Worm (Caenorhabditis elegans) whole organism, L3 larva: Measurements from ENCODE around the gene fbxa-131.
A peak's percentile ranks its signal among the peaks of the same experiment; 100 is the strongest.

Experiments used
- R02D3.7 ChIP-seq: fragments of 150-350 bp; optimal IDR thresholded peaks from 2 replicates; lab custom pipeline; 2014; ENCODE audit warnings: missing biosample characterization, missing genetic modification characterization
- ZK546.5 ChIP-seq: sonication (generic microtip); optimal IDR thresholded peaks from 2 replicates; lab custom pipeline; 2017; ENCODE audit warnings: missing biosample characterization, missing genetic modification characterization
- aly-2 ChIP-seq: fragments of 150-350 bp; optimal IDR thresholded peaks from 2 replicates; lab custom pipeline; 2014; ENCODE audit warnings: missing biosample characterization, missing genetic modification characterization
- ama-1 ChIP-seq: fragments of 150-350 bp; optimal IDR thresholded peaks from 2 replicates; lab custom pipeline; 2018
- ceh-16 ChIP-seq: sonication (generic microtip); optimal IDR thresholded peaks from 2 replicates; lab custom pipeline; 2017; ENCODE audit warnings: missing biosample characterization, missing genetic modification characterization
- ceh-28 ChIP-seq: fragments of 150-350 bp; optimal IDR thresholded peaks from 2 replicates; lab custom pipeline; 2014; ENCODE audit warnings: missing biosample characterization, missing genetic modification reagents, missing genetic modification characterization
- ceh-82 ChIP-seq: fragments of 150-350 bp; optimal IDR thresholded peaks from 2 replicates; lab custom pipeline; 2014; ENCODE audit warnings: missing biosample characterization, missing genetic modification characterization
- ceh-9 ChIP-seq: sonication (generic microtip); optimal IDR thresholded peaks from 2 replicates; lab custom pipeline; 2018; ENCODE audit warnings: missing biosample characterization, missing genetic modification characterization
- daf-12 ChIP-seq: fragments of 150-350 bp; optimal IDR thresholded peaks from 2 replicates; lab custom pipeline; 2014; ENCODE audit warnings: missing biosample characterization, missing genetic modification reagents, missing genetic modification characterization
- egl-27 ChIP-seq: sonication (generic microtip); optimal IDR thresholded peaks from 4 replicates; lab custom pipeline; 2017; ENCODE audit warnings: missing biosample characterization, missing genetic modification reagents, missing genetic modification characterization
- egl-5 ChIP-seq: fragments of 150-350 bp; optimal IDR thresholded peaks from 2 replicates; lab custom pipeline; 2017; ENCODE audit warnings: missing biosample characterization, missing genetic modification reagents, missing genetic modification characterization, inconsistent platforms
- elt-1 ChIP-seq: fragments of 150-350 bp; optimal IDR thresholded peaks from 2 replicates; lab custom pipeline; 2014; ENCODE audit warnings: missing biosample characterization, missing genetic modification characterization
- elt-2 ChIP-seq: sonication (generic microtip); optimal IDR thresholded peaks from 2 replicates; lab custom pipeline; 2016; ENCODE audit warnings: missing genetic modification reagents, mild to moderate bottlenecking, missing genetic modification characterization, missing compliant biosample characterization
- elt-3 ChIP-seq, 3 experiments: fragments of 150-350 bp in 1 of 3; sonication (generic microtip) in 2 of 3; optimal IDR thresholded peaks; 2 replicates in 2 of 3; 4 replicates in 1 of 3; lab custom pipeline; 2014 to 2017; ENCODE audit warnings: missing biosample characterization in 3 of 3, missing genetic modification characterization in 3 of 3
- fkh-10 ChIP-seq: sonication (generic microtip); optimal IDR thresholded peaks from 2 replicates; lab custom pipeline; 2017; ENCODE audit warnings: missing biosample characterization, missing genetic modification reagents, missing genetic modification characterization
- fos-1 ChIP-seq: fragments of 150-350 bp; optimal IDR thresholded peaks from 2 replicates; lab custom pipeline; 2014; ENCODE audit warnings: missing biosample characterization, missing genetic modification characterization
- hmg-11 ChIP-seq: sonication (generic microtip); optimal IDR thresholded peaks from 2 replicates; lab custom pipeline; 2016; ENCODE audit warnings: missing genetic modification characterization, missing compliant biosample characterization
- lin-15B ChIP-seq: fragments of 150-350 bp; optimal IDR thresholded peaks from 2 replicates; lab custom pipeline; 2014; ENCODE audit warnings: missing biosample characterization, missing genetic modification characterization
- lin-39 ChIP-seq: fragments of 150-350 bp; optimal IDR thresholded peaks from 2 replicates; lab custom pipeline; 2018; ENCODE audit warnings: missing biosample characterization, missing genetic modification reagents, missing genetic modification characterization
- lsy-12 ChIP-seq: sonication (generic microtip); optimal IDR thresholded peaks from 2 replicates; lab custom pipeline; 2016; ENCODE audit warnings: mild to moderate bottlenecking, missing genetic modification characterization, missing compliant biosample characterization
- mdl-1 ChIP-seq: fragments of 150-350 bp; optimal IDR thresholded peaks from 2 replicates; lab custom pipeline; 2014; ENCODE audit warnings: missing biosample characterization, missing genetic modification characterization
- nfya-1 ChIP-seq: sonication (generic microtip); optimal IDR thresholded peaks from 2 replicates; lab custom pipeline; 2017; ENCODE audit warnings: missing genetic modification characterization, mild to moderate bottlenecking, missing compliant biosample characterization, antibody characterized with exemption, moderate library complexity; ENCODE audit not compliant: insufficient read depth
- nhr-11 ChIP-seq: fragments of 150-350 bp; optimal IDR thresholded peaks from 2 replicates; lab custom pipeline; 2014; ENCODE audit warnings: missing biosample characterization, missing genetic modification characterization
- nhr-12 ChIP-seq: fragments of 150-350 bp; optimal IDR thresholded peaks from 2 replicates; lab custom pipeline; 2014; ENCODE audit warnings: missing biosample characterization, missing genetic modification characterization
- nhr-23 ChIP-seq: fragments of 150-350 bp; optimal IDR thresholded peaks from 2 replicates; lab custom pipeline; 2014; ENCODE audit warnings: missing biosample characterization, missing genetic modification reagents, missing genetic modification characterization
- nhr-25 ChIP-seq: sonication (generic microtip); optimal IDR thresholded peaks from 2 replicates; lab custom pipeline; 2017; ENCODE audit warnings: missing biosample characterization, missing genetic modification characterization
- nhr-28 ChIP-seq: fragments of 150-350 bp; optimal IDR thresholded peaks from 2 replicates; lab custom pipeline; 2014; ENCODE audit warnings: missing biosample characterization, missing genetic modification characterization
- nhr-76 ChIP-seq: fragments of 150-350 bp; sonication (generic microtip); optimal IDR thresholded peaks from 5 replicates; lab custom pipeline; 2014; ENCODE audit warnings: missing biosample characterization, missing genetic modification characterization
- nhr-77 ChIP-seq: fragments of 150-350 bp; optimal IDR thresholded peaks from 2 replicates; lab custom pipeline; 2014; ENCODE audit warnings: missing biosample characterization, missing genetic modification characterization
- pha-4 ChIP-seq: fragments of 150-350 bp; optimal IDR thresholded peaks from 2 replicates; lab custom pipeline; 2014; ENCODE audit warnings: missing biosample characterization, missing genetic modification reagents, missing genetic modification characterization
- pqm-1 ChIP-seq: fragments of 150-350 bp; optimal IDR thresholded peaks from 2 replicates; lab custom pipeline; 2017; ENCODE audit warnings: missing biosample characterization, missing genetic modification characterization, inconsistent platforms
- sea-2 ChIP-seq: fragments of 150-350 bp; sonication (generic microtip); optimal IDR thresholded peaks from 4 replicates; lab custom pipeline; 2014; ENCODE audit warnings: missing biosample characterization, missing genetic modification reagents, missing genetic modification characterization
- tbx-2 ChIP-seq: sonication (generic microtip); optimal IDR thresholded peaks from 2 replicates; lab custom pipeline; 2016; ENCODE audit warnings: mild to moderate bottlenecking, missing genetic modification characterization, missing compliant biosample characterization
- unc-39 ChIP-seq: sonication (generic microtip); optimal IDR thresholded peaks from 4 replicates; lab custom pipeline; 2017; ENCODE audit warnings: missing biosample characterization, missing genetic modification characterization
- zag-1 ChIP-seq: fragments of 150-350 bp; optimal IDR thresholded peaks from 2 replicates; lab custom pipeline; 2014; ENCODE audit warnings: missing biosample characterization, missing genetic modification characterization
- ztf-11 ChIP-seq: fragments of 150-350 bp; optimal IDR thresholded peaks from 2 replicates; lab custom pipeline; 2014; ENCODE audit warnings: missing biosample characterization, missing genetic modification characterization
- ztf-4 ChIP-seq: fragments of 150-350 bp; optimal IDR thresholded peaks from 2 replicates; lab custom pipeline; 2014; ENCODE audit warnings: missing biosample characterization, missing genetic modification characterization

Gene fbxa-131

ce11 chrV:19715847-19716246 lies 22.4 kb upstream of the fbxa-131 start, which contains the start of gene Y43F8C.17:
Gene Y43F8C.17, plus strand, starts transcription at chrV:19716147.
- TF ChIP-seq ztf-4 (tag; lab: Kevin White, UChicago) (no peak), fkh-10 (GFP tag; lab: Kevin White, UChicago) (no peak), ceh-9 (no peak), fos-1 (tag; lab: Kevin White, UChicago) (no peak), nhr-11 (no peak), zag-1 (tag; lab: Kevin White, UChicago) (no peak), ceh-28 (tag; lab: Kevin White, UChicago) (no peak), hmg-11 (tag; lab: Kevin White, UChicago) (no peak), ztf-11 (tag; lab: Kevin White, UChicago) (no peak)

ce11 chrV:19717933-19718332 lies 20.3 kb upstream of the fbxa-131 start:
- TF ChIP-seq mdl-1 (tag; lab: Kevin White, UChicago) = no peak
- TF ChIP-seq nfya-1 = no peak
- TF ChIP-seq elt-2 (tag; lab: Kevin White, UChicago) = no peak
- no peak for TF ChIP-seq ceh-9
- TF ChIP-seq ama-1 = no peak
- no peak for TF ChIP-seq sea-2
- no peak for TF ChIP-seq nhr-28 (tag; lab: Kevin White, UChicago)
- no peak for TF ChIP-seq nhr-23 (tag; lab: Kevin White, UChicago)
- TF ChIP-seq lin-15B (tag; lab: Kevin White, UChicago) = no peak
- no peak for TF ChIP-seq pqm-1 (tag; lab: Kevin White, UChicago)
- TF ChIP-seq elt-1 = no peak
- no peak for TF ChIP-seq aly-2 (tag; lab: Kevin White, UChicago)
- TF ChIP-seq unc-39 (tag; lab: Kevin White, UChicago) = no peak

ce11 chrV:19718660-19719059 lies 19.6 kb upstream of the fbxa-131 start:
- no peak for TF ChIP-seq ceh-16 (tag; lab: Kevin White, UChicago)
- TF ChIP-seq nhr-25 = no peak
- TF ChIP-seq daf-12 = no peak
- TF ChIP-seq nhr-11 = no peak

- no peak for TF ChIP-seq nhr-12 (tag; lab: Kevin White, UChicago)
- TF ChIP-seq lin-39 = no peak
Measured at ce11 chrV:19719253-19719652, 19.0 kb upstream of the fbxa-131 start, which contains the start of gene Y116F11A.6. Gene Y116F11A.6, plus strand, starts transcription at chrV:19719553.

ce11 chrV:19722881-19723280 lies 15.3 kb upstream of the fbxa-131 start:
- TF ChIP-seq pha-4 (peak; percentile 7), hmg-11 (tag; lab: Kevin White, UChicago) (peak; percentile 81), elt-2 (tag; lab: Kevin White, UChicago) (peak; percentile 17), nfya-1 (peak; percentile 17), ztf-11 (tag; lab: Kevin White, UChicago) (no peak), nhr-76 (tag; lab: Kevin White, UChicago) (no peak), nhr-12 (tag; lab: Kevin White, UChicago) (no peak), lin-39 (peak; percentile 53), nhr-25 (peak; percentile 1)

- TF ChIP-seq hmg-11 (tag; lab: Kevin White, UChicago) = peak; percentile 15
- no peak for TF ChIP-seq egl-5 (tag; lab: Kevin White, UChicago)
- no peak for TF ChIP-seq aly-2 (tag; lab: Kevin White, UChicago)
Measured at ce11 chrV:19724589-19724988, 13.6 kb upstream of the fbxa-131 start.

- TF ChIP-seq elt-3 (tag; optimal IDR thresholded peaks at IDR 0.05; lab: Kevin White, UChicago) = no peak
- no peak for TF ChIP-seq elt-2 (tag; lab: Kevin White, UChicago)
- TF ChIP-seq pqm-1 (tag; lab: Kevin White, UChicago) = no peak
- TF ChIP-seq R02D3.7 (tag; lab: Kevin White, UChicago) = no peak
- no peak for TF ChIP-seq ceh-82 (tag; lab: Kevin White, UChicago)
- TF ChIP-seq egl-27 (tag; lab: Kevin White, UChicago) = no peak
- no peak for TF ChIP-seq zag-1 (tag; lab: Kevin White, UChicago)
- no peak for TF ChIP-seq sea-2
- TF ChIP-seq aly-2 (tag; lab: Kevin White, UChicago) = no peak
- no peak for TF ChIP-seq tbx-2 (tag; lab: Kevin White, UChicago)
- TF ChIP-seq daf-12 = no peak
- TF ChIP-seq mdl-1 (tag; lab: Kevin White, UChicago) = no peak
- TF ChIP-seq lsy-12 (tag; lab: Kevin White, UChicago) = no peak
- no peak for TF ChIP-seq nhr-77 (tag; lab: Kevin White, UChicago)
- no peak for TF ChIP-seq lin-39
- no peak for TF ChIP-seq ztf-4 (tag; lab: Kevin White, UChicago)
- TF ChIP-seq ZK546.5 (tag; lab: Kevin White, UChicago) = no peak
Measured at ce11 chrV:19727990-19728389, 10.2 kb upstream of the fbxa-131 start.
